Worm (Caenorhabditis elegans) whole organism, L1 larva: ENCODE results near the gene toca-1.

Experiments
- C04F5.9 ChIP-seq: sonication (generic microtip); optimal IDR thresholded peaks from 2 replicates; lab custom pipeline; 2016; ENCODE audit warnings: missing genetic modification characterization, missing compliant biosample characterization
- C34B4.2 ChIP-seq: sonication (generic microtip); optimal IDR thresholded peaks from 2 replicates; lab custom pipeline; 2017; ENCODE audit warnings: mild to moderate bottlenecking, missing genetic modification characterization, missing compliant biosample characterization
- efl-1 ChIP-seq, 4 experiments: fragments of 150-350 bp; optimal IDR thresholded peaks in 3 of 4; peaks in 1 of 4; 1 replicate in 1 of 4; 2 replicates in 3 of 4; lab custom pipeline; 2014; ENCODE audit warnings: missing biosample characterization in 2 of 4, missing genetic modification characterization in 2 of 4, missing genetic modification reagents in 2 of 4
- egl-27 ChIP-seq, 2 experiments: fragments of 150-350 bp in 1 of 2; sonication (generic microtip); optimal IDR thresholded peaks; 3 replicates each; lab custom pipeline; 2017 to 2018; ENCODE audit warnings: missing biosample characterization in 2 of 2, missing genetic modification characterization in 2 of 2, missing genetic modification reagents in 2 of 2
- elt-3 ChIP-seq, 6 experiments: fragments of 150-350 bp in 1 of 6; sonication (generic microtip); optimal IDR thresholded peaks; 2 replicates each; lab custom pipeline; 2017 to 2018; ENCODE audit warnings: missing biosample characterization in 6 of 6, missing genetic modification characterization in 6 of 6, inconsistent platforms in 1 of 6
- fkh-10 ChIP-seq: sonication (generic microtip); optimal IDR thresholded peaks from 2 replicates; lab custom pipeline; 2017; ENCODE audit warnings: missing biosample characterization, missing genetic modification reagents, missing genetic modification characterization
- hpl-2 ChIP-seq: fragments of 150-350 bp; optimal IDR thresholded peaks from 2 replicates; lab custom pipeline; 2014; ENCODE audit warnings: missing biosample characterization, missing genetic modification reagents, missing genetic modification characterization
- irx-1 ChIP-seq: sonication (generic microtip); optimal IDR thresholded peaks from 2 replicates; lab custom pipeline; 2016; ENCODE audit warnings: missing genetic modification characterization, missing compliant biosample characterization
- isw-1 ChIP-seq: fragments of 200-800 bp; sonication (Bioruptor generic); IDR thresholded peaks from 2 replicates; pipeline ENCODE4 v1.3.6; 2022; ENCODE audit warnings: missing genetic modification characterization, missing compliant biosample characterization
- lin-14 ChIP-seq: fragments of 200-800 bp; sonication (Bioruptor generic); optimal IDR thresholded peaks from 2 replicates; lab custom pipeline; 2018; ENCODE audit warnings: mild to moderate bottlenecking, missing genetic modification characterization, moderate library complexity, missing compliant biosample characterization
- lsy-2 ChIP-seq, 2 experiments: fragments of 150-350 bp; optimal IDR thresholded peaks; 2 replicates each; lab custom pipeline; 2014; ENCODE audit warnings: missing biosample characterization in 2 of 2, missing genetic modification characterization in 2 of 2
- mdl-1 ChIP-seq, 2 experiments: fragments of 150-350 bp; optimal IDR thresholded peaks; 2 replicates each; lab custom pipeline; 2014 to 2017; ENCODE audit warnings: missing biosample characterization in 2 of 2, missing genetic modification characterization in 2 of 2, inconsistent platforms in 1 of 2
- mef-2 ChIP-seq: fragments of 150-350 bp; optimal IDR thresholded peaks from 2 replicates; lab custom pipeline; 2014; ENCODE audit warnings: missing biosample characterization, missing genetic modification characterization
- nhr-12 ChIP-seq: sonication (generic microtip); optimal IDR thresholded peaks from 2 replicates; lab custom pipeline; 2017; ENCODE audit warnings: missing biosample characterization, missing genetic modification characterization
- nhr-19 ChIP-seq: fragments of 200-800 bp; sonication (Bioruptor generic); conservative IDR thresholded peaks from 2 replicates; pipeline ENCODE4 v1.3.6; 2022; ENCODE audit warnings: missing genetic modification characterization, missing compliant biosample characterization
- nhr-71 ChIP-seq: sonication (generic microtip); optimal IDR thresholded peaks from 2 replicates; lab custom pipeline; 2016; ENCODE audit warnings: mild to moderate bottlenecking, missing genetic modification characterization, moderate library complexity, missing compliant biosample characterization
- nhr-76 ChIP-seq: sonication (generic microtip); optimal IDR thresholded peaks from 2 replicates; lab custom pipeline; 2017; ENCODE audit warnings: missing biosample characterization, missing genetic modification characterization
- nhr-90 ChIP-seq: sonication (generic microtip); optimal IDR thresholded peaks from 2 replicates; lab custom pipeline; 2016; ENCODE audit warnings: mild to moderate bottlenecking, missing genetic modification characterization, missing compliant biosample characterization; ENCODE audit not compliant: poor library complexity
- pax-3 ChIP-seq: fragments of 200-800 bp; sonication (Bioruptor generic); optimal IDR thresholded peaks from 2 replicates; lab custom pipeline; 2018; ENCODE audit warnings: mild to moderate bottlenecking, missing genetic modification characterization, moderate library complexity, missing compliant biosample characterization
- snpc-4 ChIP-seq: fragments of 150-350 bp; optimal IDR thresholded peaks from 2 replicates; lab custom pipeline; 2014; ENCODE audit warnings: missing biosample characterization, missing genetic modification characterization
- snu-23 ChIP-seq: sonication (generic microtip); optimal IDR thresholded peaks from 2 replicates; lab custom pipeline; 2016; ENCODE audit warnings: missing genetic modification characterization, missing compliant biosample characterization
- tlp-1 ChIP-seq: fragments of 150-350 bp; optimal IDR thresholded peaks from 2 replicates; lab custom pipeline; 2014; ENCODE audit warnings: missing biosample characterization, missing genetic modification characterization
- unc-130 ChIP-seq: fragments of 150-350 bp; optimal IDR thresholded peaks from 2 replicates; lab custom pipeline; 2017; ENCODE audit warnings: missing biosample characterization, missing genetic modification characterization, inconsistent platforms
- xbp-1 ChIP-seq: sonication (generic microtip); optimal IDR thresholded peaks from 2 replicates; lab custom pipeline; 2016; ENCODE audit warnings: missing genetic modification characterization, missing compliant biosample characterization

Gene toca-1

ce11 chrX:1472880-1473279 lies 48.4 kb downstream of the toca-1 start, which contains the start of gene D1005.5:
TSS of gene D1005.5 (minus strand) at chrX:1472980.
- TF ChIP-seq efl-1 (optimal IDR thresholded peaks at IDR 0.05; lab: Kevin White, UChicago) (no peak), efl-1 (GFP tag; optimal IDR thresholded peaks at IDR 0.05 in 1 of 2; lab: Kevin White, UChicago) (peak in 1 of 2 experiments; percentile 46), nhr-12 (tag; lab: Kevin White, UChicago) (no peak)

- TF ChIP-seq nhr-19: no peak
- TF ChIP-seq nhr-76 (tag; lab: Kevin White, UChicago): no peak
- TF ChIP-seq unc-130: no peak
- TF ChIP-seq snpc-4 (tag; lab: Kevin White, UChicago): peak; percentile 37
- TF ChIP-seq isw-1 (GFP tag; lab: Robert Waterston, UW): no peak
- no peak for TF ChIP-seq C04F5.9 (tag; lab: Kevin White, UChicago)
- TF ChIP-seq nhr-71: no peak
- no peak for TF ChIP-seq xbp-1 (tag; lab: Kevin White, UChicago)
These were observed 50.1 kb downstream of the toca-1 start for ce11 chrX:1471232-1471631.

ce11 chrX:1468057-1468456 lies 53.2 kb downstream of the toca-1 start:
- TF ChIP-seq egl-27 (tag; optimal IDR thresholded peaks at IDR 0.05; lab: Kevin White, UChicago): no peak
- TF ChIP-seq fkh-10 (GFP tag; lab: Kevin White, UChicago): peak; percentile 77
- TF ChIP-seq lin-14 (GFP tag; lab: Kevin White, UChicago): peak; percentile 23

- TF ChIP-seq C34B4.2 (tag; lab: Kevin White, UChicago): no peak
- TF ChIP-seq elt-3 (tag; optimal IDR thresholded peaks at IDR 0.05; lab: Kevin White, UChicago): no peak
- no peak for TF ChIP-seq hpl-2 (GFP tag; lab: Kevin White, UChicago)
- no peak for TF ChIP-seq mef-2 (tag; lab: Kevin White, UChicago)
- TF ChIP-seq lsy-2 (tag; optimal IDR thresholded peaks at IDR 0.05; lab: Kevin White, UChicago): no peak
- TF ChIP-seq nhr-90 (tag; lab: Kevin White, UChicago): no peak
- no peak for TF ChIP-seq irx-1 (tag; lab: Kevin White, UChicago)
- no peak for TF ChIP-seq tlp-1
- TF ChIP-seq snu-23 (GFP tag; lab: Kevin White, UChicago): no peak
- TF ChIP-seq pax-3 (tag; lab: Kevin White, UChicago): no peak
- TF ChIP-seq mdl-1 (tag; optimal IDR thresholded peaks at IDR 0.05; lab: Kevin White, UChicago): no peak
These were observed 56.6 kb downstream of the toca-1 start, which contains the start of gene D1005.6 for ce11 chrX:1464699-1465098. TSS of gene D1005.6 (minus strand) at chrX:1464799.
